Worm (Caenorhabditis elegans): ENCODE data around the gene pals-21.

- TF ChIP-seq scrt-1 (GFP tag; IDR thresholded peaks at IDR 0.05), result no peak
- no peak for TF ChIP-seq tbx-37 (GFP tag; conservative IDR thresholded peaks at IDR 0.05)
- TF ChIP-seq F13C5.2 (tag; optimal IDR thresholded peaks at IDR 0.05), result no peak
- no peak for TF ChIP-seq ama-1 (optimal IDR thresholded peaks at IDR 0.05)
- no peak for TF ChIP-seq ceh-13 (GFP tag; optimal IDR thresholded peaks at IDR 0.05)
- TF ChIP-seq pes-1 (GFP tag; IDR thresholded peaks at IDR 0.05), result no peak
- TF ChIP-seq ets-7 (tag; optimal IDR thresholded peaks at IDR 0.05), result no peak
These were observed 48.0 kb upstream of the pals-21 start for ce11 chrIII:1428448-1428847.

Measured in whole organism, early embryonic.